Worm (Caenorhabditis elegans) whole organism, L3 larva: ENCODE results near the gene pbs-6.

Experiments used
- ceh-28 ChIP-seq: fragments of 150-350 bp; optimal IDR thresholded peaks from 2 replicates; lab custom pipeline; 2014; ENCODE audit warnings: missing biosample characterization, missing genetic modification reagents, missing genetic modification characterization
- egl-27 ChIP-seq: sonication (generic microtip); optimal IDR thresholded peaks from 4 replicates; lab custom pipeline; 2017; ENCODE audit warnings: missing biosample characterization, missing genetic modification reagents, missing genetic modification characterization
- elt-2 ChIP-seq: sonication (generic microtip); optimal IDR thresholded peaks from 2 replicates; lab custom pipeline; 2016; ENCODE audit warnings: missing genetic modification reagents, mild to moderate bottlenecking, missing genetic modification characterization, missing compliant biosample characterization
- elt-3 ChIP-seq, 3 experiments: fragments of 150-350 bp in 1 of 3; sonication (generic microtip) in 2 of 3; optimal IDR thresholded peaks; 2 replicates in 2 of 3; 4 replicates in 1 of 3; lab custom pipeline; 2014 to 2017; ENCODE audit warnings: missing biosample characterization in 3 of 3, missing genetic modification characterization in 3 of 3
- fkh-2 ChIP-seq: fragments of 150-350 bp; optimal IDR thresholded peaks from 2 replicates; lab custom pipeline; 2014; ENCODE audit warnings: missing biosample characterization, missing genetic modification reagents, missing genetic modification characterization
- fos-1 ChIP-seq: fragments of 150-350 bp; optimal IDR thresholded peaks from 2 replicates; lab custom pipeline; 2014; ENCODE audit warnings: missing biosample characterization, missing genetic modification characterization
- mdl-1 ChIP-seq: fragments of 150-350 bp; optimal IDR thresholded peaks from 2 replicates; lab custom pipeline; 2014; ENCODE audit warnings: missing biosample characterization, missing genetic modification characterization
- mml-1 ChIP-seq: fragments of 150-350 bp; sonication (generic microtip); optimal IDR thresholded peaks from 3 replicates; lab custom pipeline; 2014; ENCODE audit warnings: missing biosample characterization, missing genetic modification characterization
- nhr-11 ChIP-seq: fragments of 150-350 bp; optimal IDR thresholded peaks from 2 replicates; lab custom pipeline; 2014; ENCODE audit warnings: missing biosample characterization, missing genetic modification characterization
- nhr-23 ChIP-seq: fragments of 150-350 bp; optimal IDR thresholded peaks from 2 replicates; lab custom pipeline; 2014; ENCODE audit warnings: missing biosample characterization, missing genetic modification reagents, missing genetic modification characterization
- nhr-237 ChIP-seq: fragments of 150-350 bp; optimal IDR thresholded peaks from 2 replicates; lab custom pipeline; 2014; ENCODE audit warnings: missing biosample characterization, missing genetic modification characterization
- pha-4 ChIP-seq: fragments of 150-350 bp; optimal IDR thresholded peaks from 2 replicates; lab custom pipeline; 2014; ENCODE audit warnings: missing biosample characterization, missing genetic modification reagents, missing genetic modification characterization
- skn-1 ChIP-seq: fragments of 150-350 bp; optimal IDR thresholded peaks from 2 replicates; lab custom pipeline; 2014; ENCODE audit warnings: missing biosample characterization, missing genetic modification characterization
- unc-62 ChIP-seq: fragments of 150-350 bp; sonication (generic microtip); optimal IDR thresholded peaks from 4 replicates; lab custom pipeline; 2014; ENCODE audit warnings: missing biosample characterization, missing genetic modification reagents, missing genetic modification characterization

DNA sequence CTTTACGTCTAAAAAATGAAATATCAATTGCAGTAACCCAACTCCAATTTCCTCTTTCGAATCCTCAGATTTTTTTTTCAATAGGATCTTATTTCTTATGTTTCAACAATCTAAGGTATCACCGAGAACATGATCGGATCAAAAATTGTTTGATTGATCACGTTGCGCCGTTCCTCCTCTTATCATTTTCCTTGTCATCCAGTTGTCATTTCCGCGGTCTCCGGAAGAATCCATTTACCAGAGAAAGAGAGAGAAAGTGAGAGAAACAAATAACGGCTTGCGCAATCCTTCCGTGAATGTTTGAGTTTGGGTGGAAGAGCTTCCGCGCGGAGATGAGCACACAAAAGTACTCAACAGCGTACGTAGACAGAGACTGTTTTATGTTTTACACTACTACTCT, 49.4 kb upstream of the pbs-6 start:
- TF ChIP-seq elt-3 (tag; optimal IDR thresholded peaks at IDR 0.05; lab: Kevin White, UChicago) (no peak), unc-62 (GFP tag; lab: Kevin White, UChicago) (no peak), nhr-23 (tag; lab: Kevin White, UChicago) (no peak), nhr-237 (tag; lab: Kevin White, UChicago) (no peak), mml-1 (tag; lab: Kevin White, UChicago) (no peak), egl-27 (tag; lab: Kevin White, UChicago) (no peak), nhr-11 (tag; lab: Kevin White, UChicago) (no peak), pha-4 (no peak), elt-2 (tag; lab: Kevin White, UChicago) (peak; percentile 13), ceh-28 (tag; lab: Kevin White, UChicago) (no peak), mdl-1 (tag; lab: Kevin White, UChicago) (no peak), skn-1 (tag; lab: Kevin White, UChicago) (no peak), fkh-2 (tag; lab: Kevin White, UChicago) (no peak), fos-1 (tag; lab: Kevin White, UChicago) (no peak)
